Worm (Caenorhabditis elegans): ENCODE measurements around the gene F48G7.8.

The F48G7.8 gene

DNA sequence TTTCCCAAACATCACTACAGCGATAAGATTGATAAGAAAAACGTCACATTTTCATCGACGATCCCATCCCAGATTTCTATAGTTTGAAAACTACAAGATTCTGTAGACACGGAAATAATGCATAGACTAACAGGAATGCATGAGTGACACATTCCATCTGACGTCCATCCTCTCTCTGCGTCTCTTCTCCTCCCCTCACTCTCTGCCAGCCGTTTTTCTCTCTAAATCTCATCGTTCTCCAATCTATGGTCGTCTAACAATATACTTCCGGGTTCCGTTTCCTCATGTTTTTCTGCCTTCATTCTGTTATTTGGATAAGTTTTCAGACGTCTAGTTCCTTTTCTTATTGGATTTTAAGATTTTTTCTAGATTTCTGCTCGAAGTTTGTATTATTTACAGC is 8.4 kb downstream of the F48G7.8 start, which contains the start of gene F48G7.4:
TSS of gene F48G7.4 (plus strand) at position 400 of the 400 bp plus-strand sequence.
- TF ChIP-seq pqm-1 (tag; optimal IDR thresholded peaks at IDR 0.05) (no peak), ref-2 (tag; optimal IDR thresholded peaks at IDR 0.05) (no peak), unc-55 (GFP tag; optimal IDR thresholded peaks at IDR 0.05) (peak; percentile 83), zip-5 (tag; optimal IDR thresholded peaks at IDR 0.05) (no peak), nhr-232 (tag; optimal IDR thresholded peaks at IDR 0.05) (no peak), ama-1 (optimal IDR thresholded peaks at IDR 0.05) (no peak), elt-2 (tag; optimal IDR thresholded peaks at IDR 0.05) (no peak), ceh-18 (tag; optimal IDR thresholded peaks at IDR 0.05) (peak; percentile 14), tbx-2 (tag; optimal IDR thresholded peaks at IDR 0.05) (no peak), pha-4 (tag; optimal IDR thresholded peaks at IDR 0.05) (no peak)

DNA sequence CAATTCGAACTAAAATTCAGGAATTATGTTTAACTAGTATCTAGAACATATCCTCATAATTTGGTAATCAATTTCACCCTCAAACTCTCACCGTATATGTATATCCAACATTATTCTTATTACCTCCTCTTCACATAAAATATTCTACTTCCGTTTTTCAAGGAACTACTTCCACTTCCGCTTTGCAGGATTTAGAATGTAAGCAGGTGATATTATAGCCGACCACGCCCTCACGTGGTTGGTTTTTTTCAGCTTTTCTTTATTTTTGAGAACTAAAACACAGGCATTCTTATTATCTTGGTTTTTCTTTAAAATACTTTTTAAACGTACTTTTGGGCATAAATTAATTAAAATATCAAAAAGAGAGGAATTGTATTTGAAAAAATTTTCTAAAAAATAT is 9.6 kb downstream of the F48G7.8 start:
- TF ChIP-seq ceh-9 (tag; optimal IDR thresholded peaks at IDR 0.05): no peak
- no peak for TF ChIP-seq odd-2 (tag; optimal IDR thresholded peaks at IDR 0.05)

DNA sequence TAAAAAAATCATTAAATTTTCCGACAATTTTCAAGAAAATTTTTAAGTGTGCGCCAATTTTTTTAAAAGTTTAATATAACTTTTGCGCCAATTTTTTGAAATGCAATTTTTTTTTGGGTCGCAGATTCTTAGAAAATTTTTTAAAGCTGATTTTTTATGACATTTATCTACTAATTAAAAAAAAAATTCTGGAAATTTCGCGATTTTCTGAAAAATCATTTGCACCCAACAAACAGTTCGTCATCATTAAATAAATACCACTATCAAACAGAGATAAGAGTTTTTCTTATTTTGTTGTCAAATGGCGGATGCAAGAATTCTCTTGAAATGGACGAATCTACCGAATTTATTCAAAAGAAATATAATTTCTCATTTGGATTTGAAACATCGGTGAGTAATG is 12.2 kb downstream of the F48G7.8 start, which contains the start of gene F48G7.13:
TSS of gene F48G7.13 (plus strand) at position 301 of the 400 bp plus-strand sequence.
- TF ChIP-seq ceh-18 (tag; optimal IDR thresholded peaks at IDR 0.05): no peak
- no peak for TF ChIP-seq ceh-48 (tag; optimal IDR thresholded peaks at IDR 0.05)
- no peak for TF ChIP-seq dve-1 (tag; optimal IDR thresholded peaks at IDR 0.05)
- TF ChIP-seq unc-3 (GFP tag; conservative IDR thresholded peaks at IDR 0.05): no peak
- TF ChIP-seq unc-3 (tag; optimal IDR thresholded peaks at IDR 0.05): no peak
- no peak for TF ChIP-seq rnt-1 (tag; optimal IDR thresholded peaks at IDR 0.05)
- TF ChIP-seq sox-4 (tag; optimal IDR thresholded peaks at IDR 0.05): no peak
- TF ChIP-seq nfya-1 (tag; optimal IDR thresholded peaks at IDR 0.05): no peak
- no peak for TF ChIP-seq ahr-1 (tag; optimal IDR thresholded peaks at IDR 0.05)

DNA sequence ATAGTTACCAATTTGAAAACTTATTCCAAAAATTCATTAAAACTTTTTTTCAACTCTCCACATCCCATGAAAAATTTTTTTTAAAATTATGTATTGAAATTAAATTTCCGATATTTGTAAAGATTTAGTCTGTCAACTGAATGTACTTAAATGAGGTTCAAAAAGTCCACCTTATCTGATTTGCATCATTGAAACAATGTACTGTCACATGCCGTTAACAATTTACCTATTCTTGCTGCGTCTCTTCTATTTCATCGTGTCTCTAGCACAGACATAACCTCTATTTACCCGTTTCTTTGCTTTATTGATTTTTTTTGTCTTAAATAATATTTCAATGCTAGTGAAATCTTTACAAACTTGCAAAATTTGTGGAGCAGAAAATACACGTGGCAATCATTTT is 17.3 kb downstream of the F48G7.8 start, which contains the start of gene nhr-90:
TSS of gene nhr-90 (plus strand) at position 296 of the 400 bp plus-strand sequence.
- TF ChIP-seq hlh-15 (tag; optimal IDR thresholded peaks at IDR 0.05) (no peak), pat-9 (tag; optimal IDR thresholded peaks at IDR 0.05) (no peak), hlh-13 (GFP tag; optimal IDR thresholded peaks at IDR 0.05) (no peak), rnt-1 (tag; optimal IDR thresholded peaks at IDR 0.05) (no peak), K09A11.1 (tag; optimal IDR thresholded peaks at IDR 0.05; ENCODE audit: insufficient read depth) (no peak), fkh-6 (tag; optimal IDR thresholded peaks at IDR 0.05) (no peak), ref-2 (tag; optimal IDR thresholded peaks at IDR 0.05) (no peak), pag-3 (tag; optimal IDR thresholded peaks at IDR 0.05; ENCODE audit: borderline replicate concordance) (no peak), lim-6 (tag; optimal IDR thresholded peaks at IDR 0.05) (no peak), odd-2 (tag; optimal IDR thresholded peaks at IDR 0.05) (no peak), ceh-22 (tag; optimal IDR thresholded peaks at IDR 0.05) (no peak), lin-11 (tag; optimal IDR thresholded peaks at IDR 0.05) (no peak)

DNA sequence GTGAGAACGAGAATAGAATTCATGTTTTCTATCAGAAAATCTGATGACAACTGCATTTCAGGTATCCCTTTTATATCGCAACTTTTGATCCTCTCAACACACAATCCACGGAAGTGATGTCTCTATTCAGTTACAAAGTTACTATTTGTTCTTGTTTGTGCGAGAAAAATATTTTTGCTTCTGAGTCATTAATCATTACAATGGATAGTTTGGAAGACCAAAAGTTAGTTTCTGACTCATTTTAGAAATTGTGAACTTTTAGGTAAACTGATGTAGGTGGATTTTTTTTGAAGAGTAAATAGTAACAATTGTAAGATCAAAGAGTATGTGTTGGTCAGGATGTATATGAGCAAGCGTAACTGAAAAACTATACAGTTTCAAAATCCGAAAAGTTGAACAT is 17.8 kb downstream of the F48G7.8 start, which contains the start of gene srlf-36:
TSS of gene srlf-36 (minus strand) at position 101 of the 400 bp plus-strand sequence.
- TF ChIP-seq che-1 (tag; optimal IDR thresholded peaks at IDR 0.05) (no peak), gmeb-2 (tag; optimal IDR thresholded peaks at IDR 0.05) (no peak), eyg-1 (tag; optimal IDR thresholded peaks at IDR 0.05) (no peak), madf-2 (tag; optimal IDR thresholded peaks at IDR 0.05) (no peak), ceh-9 (tag; optimal IDR thresholded peaks at IDR 0.05) (no peak), unc-86 (tag; optimal IDR thresholded peaks at IDR 0.05) (no peak)

DNA sequence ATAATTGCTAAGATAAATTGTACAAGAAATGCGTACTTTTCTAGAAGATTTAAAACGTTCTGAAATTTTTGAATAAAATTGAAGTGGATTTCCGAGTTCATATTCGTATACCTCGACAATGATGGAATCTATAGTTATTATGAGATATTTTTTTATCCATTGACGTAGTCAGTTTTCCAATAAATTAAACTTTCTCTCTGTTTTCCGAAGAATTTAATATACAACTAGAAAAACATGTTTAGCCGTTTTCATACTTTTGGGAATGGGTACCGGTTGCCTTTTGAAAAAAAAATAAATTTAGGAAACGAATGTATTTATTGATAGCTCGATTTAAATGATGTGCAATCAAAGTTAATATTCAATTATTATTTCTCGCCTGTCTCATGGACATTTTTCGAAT is 18.6 kb downstream of the F48G7.8 start, which contains the start of gene srw-109:
TSS of gene srw-109 (minus strand) at position 101 of the 400 bp plus-strand sequence.
- TF ChIP-seq ets-4 (tag; optimal IDR thresholded peaks at IDR 0.05) (no peak), ceh-45 (GFP tag; IDR thresholded peaks at IDR 0.05) (no peak), ceh-22 (tag; optimal IDR thresholded peaks at IDR 0.05) (no peak), ceh-34 (tag; optimal IDR thresholded peaks at IDR 0.05) (no peak)
